Worm (Caenorhabditis elegans) whole organism, L4 larva: Measurements from ENCODE around the gene grl-20.
A peak's percentile ranks its signal among the peaks of the same experiment; 100 is the strongest.
"Not testable (repeated sequence)": the region's sequence is repeated elsewhere in the genome, so short reads cannot be mapped to it uniquely, and the experiment has no call there.

Experiments used
- F44E2.7 ChIP-seq: fragments of 200-800 bp; sonication (Bioruptor generic); IDR thresholded peaks from 2 replicates; pipeline ENCODE4 v2.1.2; 2022; ENCODE audit warnings: missing genetic modification characterization, missing compliant biosample characterization
- Y105C5A.15 ChIP-seq: fragments of 200-800 bp; sonication (Bioruptor generic); IDR thresholded peaks from 2 replicates; pipeline ENCODE4 v1.3.6; 2022; ENCODE audit warnings: missing genetic modification characterization, missing compliant biosample characterization
- Y5F2A.4 ChIP-seq: fragments of 200-800 bp; sonication (Bioruptor generic); optimal IDR thresholded peaks from 2 replicates; lab custom pipeline; 2018; ENCODE audit warnings: mild to moderate bottlenecking, missing genetic modification characterization, missing compliant biosample characterization
- Y75B8A.6 ChIP-seq: fragments of 200-800 bp; sonication (Bioruptor generic); IDR thresholded peaks from 2 replicates; pipeline ENCODE4 v1.3.6; 2022; ENCODE audit warnings: missing genetic modification reagents, missing genetic modification characterization, missing compliant biosample characterization
- ZK546.5 ChIP-seq, 2 experiments: sonication (generic microtip); optimal IDR thresholded peaks; 2 replicates each; lab custom pipeline; 2017; ENCODE audit warnings: missing biosample characterization in 2 of 2, missing genetic modification characterization in 2 of 2
- ama-1 ChIP-seq: fragments of 150-350 bp; optimal IDR thresholded peaks from 2 replicates; lab custom pipeline; 2014; ENCODE audit warnings: inconsistent platforms, mixed read lengths
- arid-1 ChIP-seq: fragments of 200-800 bp; sonication (Bioruptor generic); conservative IDR thresholded peaks from 2 replicates; pipeline ENCODE4 v1.3.6; 2022; ENCODE audit warnings: missing genetic modification reagents, missing genetic modification characterization, missing compliant biosample characterization
- attf-4 ChIP-seq: sonication (generic microtip); optimal IDR thresholded peaks from 3 replicates; lab custom pipeline; 2017; ENCODE audit warnings: missing biosample characterization, missing genetic modification characterization
- ceh-20 ChIP-seq: fragments of 200-800 bp; sonication (Bioruptor generic); IDR thresholded peaks from 2 replicates; pipeline ENCODE4 v1.3.6; 2022; ENCODE audit warnings: missing genetic modification reagents, missing genetic modification characterization, missing compliant biosample characterization
- ceh-28 ChIP-seq: fragments of 150-350 bp; optimal IDR thresholded peaks from 2 replicates; lab custom pipeline; 2014; ENCODE audit warnings: missing biosample characterization, missing genetic modification reagents, missing genetic modification characterization
- ctbp-1 ChIP-seq: fragments of 200-800 bp; sonication (Bioruptor generic); IDR thresholded peaks from 2 replicates; pipeline ENCODE4 v1.3.6; 2022; ENCODE audit warnings: missing genetic modification reagents, missing genetic modification characterization, missing compliant biosample characterization
- daf-12 ChIP-seq: fragments of 150-350 bp; optimal IDR thresholded peaks from 2 replicates; lab custom pipeline; 2014; ENCODE audit warnings: missing biosample characterization, missing genetic modification reagents, missing genetic modification characterization
- daf-16 ChIP-seq, 3 experiments: sonication (generic microtip); optimal IDR thresholded peaks; 2 replicates each; lab custom pipeline; 2016 to 2017; ENCODE audit warnings: missing genetic modification characterization in 3 of 3, missing genetic modification reagents in 3 of 3, mild to moderate bottlenecking in 2 of 3, missing compliant biosample characterization in 2 of 3, missing biosample characterization in 1 of 3, moderate library complexity in 1 of 3
- dmd-6 ChIP-seq: fragments of 200-800 bp; sonication (Bioruptor generic); IDR thresholded peaks from 2 replicates; pipeline ENCODE4 v1.3.6; 2022; ENCODE audit warnings: missing genetic modification reagents, missing genetic modification characterization, missing compliant biosample characterization
- egl-27 ChIP-seq: sonication (generic microtip); optimal IDR thresholded peaks from 3 replicates; lab custom pipeline; 2017; ENCODE audit warnings: missing biosample characterization, missing genetic modification reagents, missing genetic modification characterization
- lin-13 ChIP-seq: fragments of 150-350 bp; optimal IDR thresholded peaks from 2 replicates; lab custom pipeline; 2014; ENCODE audit warnings: missing biosample characterization, missing genetic modification reagents, missing genetic modification characterization
- lin-38 ChIP-seq: fragments of 200-800 bp; sonication (Bioruptor generic); IDR thresholded peaks from 2 replicates; pipeline ENCODE4 v1.3.6; 2022; ENCODE audit warnings: missing genetic modification reagents, missing genetic modification characterization, missing compliant biosample characterization
- lir-3 ChIP-seq: sonication (generic microtip); optimal IDR thresholded peaks from 2 replicates; lab custom pipeline; 2016; ENCODE audit warnings: mild to moderate bottlenecking, missing genetic modification characterization, missing compliant biosample characterization
- madf-5 ChIP-seq, 2 experiments: fragments of 200-800 bp; sonication (Bioruptor generic); IDR thresholded peaks; 2 replicates each; pipeline ENCODE4 v1.3.6; 2022; ENCODE audit warnings: missing compliant biosample characterization in 2 of 2, missing genetic modification characterization in 2 of 2
- nhr-237 ChIP-seq: sonication (generic microtip); optimal IDR thresholded peaks from 2 replicates; lab custom pipeline; 2017; ENCODE audit warnings: missing biosample characterization, missing genetic modification characterization
- nhr-28 ChIP-seq: fragments of 150-350 bp; optimal IDR thresholded peaks from 2 replicates; lab custom pipeline; 2014; ENCODE audit warnings: missing biosample characterization, missing genetic modification characterization
- nhr-42 ChIP-seq: fragments of 200-800 bp; sonication (Bioruptor generic); IDR thresholded peaks from 2 replicates; pipeline ENCODE4 v1.3.6; 2022; ENCODE audit warnings: missing genetic modification characterization, missing compliant biosample characterization
- nhr-6 ChIP-seq: fragments of 150-350 bp; optimal IDR thresholded peaks from 2 replicates; lab custom pipeline; 2014; ENCODE audit warnings: missing biosample characterization, missing genetic modification characterization
- nhr-77 ChIP-seq: fragments of 150-350 bp; optimal IDR thresholded peaks from 2 replicates; lab custom pipeline; 2014; ENCODE audit warnings: missing biosample characterization, missing genetic modification characterization
- pha-4 ChIP-seq, 2 experiments: fragments of 150-350 bp in 1 of 2; fragments of 200-800 bp in 1 of 2; sonication (Bioruptor generic) in 1 of 2; IDR thresholded peaks in 1 of 2; optimal IDR thresholded peaks in 1 of 2; 2 replicates each; pipeline versions ENCODE4 v1.3.6 to Lab custom; 2014 to 2022; ENCODE audit warnings: missing genetic modification characterization in 2 of 2, missing genetic modification reagents in 2 of 2, missing biosample characterization in 1 of 2, missing compliant biosample characterization in 1 of 2
- pqm-1 ChIP-seq: sonication (generic microtip); optimal IDR thresholded peaks from 2 replicates; lab custom pipeline; 2017; ENCODE audit warnings: missing biosample characterization, missing genetic modification characterization
- saeg-2 ChIP-seq: fragments of 200-800 bp; sonication (Bioruptor generic); IDR thresholded peaks from 2 replicates; pipeline ENCODE4 v1.3.6; 2022; ENCODE audit warnings: missing genetic modification reagents, missing genetic modification characterization, missing compliant biosample characterization
- sdz-12 ChIP-seq: fragments of 200-800 bp; sonication (Bioruptor generic); optimal IDR thresholded peaks from 2 replicates; lab custom pipeline; 2018; ENCODE audit warnings: mild to moderate bottlenecking, missing genetic modification characterization, missing compliant biosample characterization
- set-16 ChIP-seq: fragments of 200-800 bp; sonication (Bioruptor generic); IDR thresholded peaks from 2 replicates; pipeline ENCODE4 v1.3.6; 2022; ENCODE audit warnings: missing genetic modification reagents, missing genetic modification characterization, missing compliant biosample characterization
- snpc-1.2 ChIP-seq: fragments of 200-800 bp; sonication (Bioruptor generic); IDR thresholded peaks from 2 replicates; pipeline ENCODE4 v1.3.6; 2022; ENCODE audit warnings: missing genetic modification reagents, missing genetic modification characterization, missing compliant biosample characterization
- snpc-4 ChIP-seq: fragments of 150-350 bp; optimal IDR thresholded peaks from 2 replicates; lab custom pipeline; 2014; ENCODE audit warnings: missing biosample characterization, missing genetic modification characterization
- spr-1 ChIP-seq: sonication (generic microtip); optimal IDR thresholded peaks from 2 replicates; lab custom pipeline; 2016; ENCODE audit warnings: mild to moderate bottlenecking, missing genetic modification characterization, missing compliant biosample characterization
- spr-3 ChIP-seq: fragments of 200-800 bp; sonication (Bioruptor generic); optimal IDR thresholded peaks from 2 replicates; lab custom pipeline; 2018; ENCODE audit warnings: mild to moderate bottlenecking, missing genetic modification characterization, missing compliant biosample characterization
- zfp-3 ChIP-seq: fragments of 200-800 bp; sonication (Bioruptor generic); conservative IDR thresholded peaks from 2 replicates; pipeline ENCODE4 v1.3.6; 2022; ENCODE audit warnings: missing genetic modification reagents, missing genetic modification characterization, missing compliant biosample characterization
- ztf-11 ChIP-seq: fragments of 150-350 bp; optimal IDR thresholded peaks from 2 replicates; lab custom pipeline; 2014; ENCODE audit warnings: missing biosample characterization, missing genetic modification characterization
- ztf-7 ChIP-seq: fragments of 150-350 bp; optimal IDR thresholded peaks from 2 replicates; lab custom pipeline; 2014; ENCODE audit warnings: missing biosample characterization, missing genetic modification characterization

The grl-20 gene

ce11 chrIV:2135880-2136279 is 7.2 kb upstream of the grl-20 start:
- TF ChIP-seq lin-38 (GFP tag; lab: Robert Waterston, UW) (0 out of 2 replicates have a peak, but pooled peaks have one; percentile 36), ctbp-1 (GFP tag; lab: Robert Waterston, UW) (0 out of 2 replicates have a peak, but pooled peaks have one; percentile 23), snpc-1.2 (0 out of 2 replicates have a peak, but pooled peaks have one; percentile 18), pha-4 (GFP tag; IDR thresholded peaks at IDR 0.05; lab: Robert Waterston, UW) (0 out of 2 replicates have a peak, but pooled peaks have one; percentile 16), arid-1 (GFP tag; lab: Robert Waterston, UW) (peak; percentile 40; the same call in 1 of the 2 replicates)
- not testable (repeated sequence) for TF ChIP-seq pha-4 (tag; optimal IDR thresholded peaks at IDR 0.05; lab: Kevin White, UChicago)

- TF ChIP-seq ceh-28 (tag; lab: Kevin White, UChicago), result peak; percentile 82
- TF ChIP-seq nhr-28 (tag; lab: Kevin White, UChicago), result no peak
Measured at ce11 chrIV:2133431-2133940, 4.8 kb upstream of the grl-20 start, which contains the start of gene C23H5.12. Gene C23H5.12, plus strand, starts transcription at chrIV:2133481.

ce11 chrIV:2130714-2131113 is 2.1 kb upstream of the grl-20 start, which contains the start of gene prmt-6:
Gene prmt-6, plus strand, starts transcription at chrIV:2130965.
- TF ChIP-seq F44E2.7, result no peak
- TF ChIP-seq attf-4 (tag; lab: Kevin White, UChicago), result no peak
- no peak for TF ChIP-seq snpc-4 (tag; lab: Kevin White, UChicago)
- no peak for TF ChIP-seq nhr-77 (tag; lab: Kevin White, UChicago)
- peak; percentile 51 for TF ChIP-seq pqm-1 (tag; lab: Kevin White, UChicago)
- no peak for TF ChIP-seq lir-3 (tag; lab: Kevin White, UChicago)
- no peak for TF ChIP-seq ceh-20
- TF ChIP-seq Y75B8A.6, result no peak
- no peak for TF ChIP-seq ztf-11
- TF ChIP-seq daf-12 (tag; lab: Kevin White, UChicago), result no peak
- TF ChIP-seq Y105C5A.15 (GFP tag; lab: Robert Waterston, UW), result no peak
- no peak for TF ChIP-seq daf-16 (GFP tag; optimal IDR thresholded peaks at IDR 0.05; lab: Kevin White, UChicago)
- no peak for TF ChIP-seq daf-16 (tag; optimal IDR thresholded peaks at IDR 0.05; lab: Kevin White, UChicago)
- no peak for TF ChIP-seq ama-1
- TF ChIP-seq dmd-6 (GFP tag; lab: Robert Waterston, UW), result peak; percentile 54; the same call in 1 of the 2 replicates
- no peak for TF ChIP-seq ztf-7 (tag; lab: Kevin White, UChicago)
- TF ChIP-seq nhr-28 (tag; lab: Kevin White, UChicago), result peak; percentile 54
- TF ChIP-seq, all 104 proteins: peak for 3

ce11 chrIV:2127375-2127774 is 1.3 kb downstream of the grl-20 start:
- TF ChIP-seq ZK546.5 (tag; optimal IDR thresholded peaks at IDR 0.05; lab: Kevin White, UChicago) (no peak), madf-5 (GFP tag; IDR thresholded peaks at IDR 0.05; lab: Robert Waterston, UW) (0 out of 4 replicates have a peak, but pooled peaks of 1 of the 2 experiments have one; percentile 18), set-16 (GFP tag; lab: Robert Waterston, UW) (peak; percentile 96)

ce11 chrIV:2122488-2122887 is 6.2 kb downstream of the grl-20 start, which contains the start of gene glb-7:
Gene glb-7, plus strand, starts transcription at chrIV:2122788.
- TF ChIP-seq egl-27 (tag; lab: Kevin White, UChicago) (no peak), lin-13 (GFP tag; lab: Kevin White, UChicago) (no peak), Y5F2A.4 (GFP tag; lab: Kevin White, UChicago) (no peak), nhr-237 (tag; lab: Kevin White, UChicago) (no peak), spr-3 (GFP tag; lab: Kevin White, UChicago) (no peak), saeg-2 (GFP tag; lab: Robert Waterston, UW) (no peak), nhr-6 (tag; lab: Kevin White, UChicago) (no peak), zfp-3 (GFP tag; lab: Robert Waterston, UW) (no peak), ztf-11 (no peak), nhr-42 (GFP tag; lab: Robert Waterston, UW) (no peak), pha-4 (GFP tag; IDR thresholded peaks at IDR 0.05; lab: Robert Waterston, UW) (no peak), pha-4 (tag; optimal IDR thresholded peaks at IDR 0.05; lab: Kevin White, UChicago) (no peak), spr-1 (tag; lab: Kevin White, UChicago) (no peak), sdz-12 (no peak)
